Fruit fly (Drosophila melanogaster): ENCODE measurements around the gene Aptx.
A peak's percentile ranks its signal among the peaks of the same experiment; 100 is the strongest.

The Aptx gene

dm6 chr3R:19403096-19403515 is at the start of gene Aptx, which contains the start of gene Ino80:
TSS of gene Aptx (plus strand) at chr3R:19403455.
TSS of gene Ino80 (minus strand) at chr3R:19403153.
- TF ChIP-seq tj (GFP tag; optimal IDR thresholded peaks at IDR 0.05) (peak; percentile 68), CG11617 (GFP tag; optimal IDR thresholded peaks at IDR 0.05) (peak; percentile 88), CG7101 (tag; optimal IDR thresholded peaks at IDR 0.05) (peak; percentile 91), CG12768 (GFP tag; optimal IDR thresholded peaks at IDR 0.05) (peak; percentile 91), cic (GFP tag; optimal IDR thresholded peaks at IDR 0.05) (peak; percentile 40), CG1620 (GFP tag; optimal IDR thresholded peaks at IDR 0.05) (peak; percentile 91), toe (GFP tag; optimal IDR thresholded peaks at IDR 0.05) (peak; percentile 94), CG14711 (tag; optimal IDR thresholded peaks at IDR 0.05) (peak; percentile 87), CG7045 (GFP tag; optimal IDR thresholded peaks at IDR 0.05) (peak; percentile 94), kay (GFP tag; ENCODE audit: borderline replicate concordance) (no peak), pad (GFP tag; optimal IDR thresholded peaks at IDR 0.05) (peak; percentile 71), cnc (optimal IDR thresholded peaks at IDR 0.05) (no peak), bab1 (GFP tag; optimal IDR thresholded peaks at IDR 0.05) (peak; percentile 92), CG5204 (GFP tag; optimal IDR thresholded peaks at IDR 0.05) (peak; percentile 93), Hr96 (GFP tag; optimal IDR thresholded peaks at IDR 0.05) (peak; percentile 85), Mnt (GFP tag; optimal IDR thresholded peaks at IDR 0.05) (peak; percentile 78), CG33017 (tag; optimal IDR thresholded peaks at IDR 0.05) (peak; percentile 87), ovo (GFP tag; optimal IDR thresholded peaks at IDR 0.05) (peak; percentile 75), Crg-1 (GFP tag; optimal IDR thresholded peaks at IDR 0.05) (peak; percentile 84), Clk (GFP tag; optimal IDR thresholded peaks at IDR 0.05) (peak; percentile 85)

- TF ChIP-seq Clk (GFP tag; optimal IDR thresholded peaks at IDR 0.05) = no peak
- no peak for TF ChIP-seq cic (GFP tag; optimal IDR thresholded peaks at IDR 0.05)
Observed at dm6 chr3R:19353751-19354150, 49.5 kb upstream of the Aptx start, which contains the start of gene CG43203. TSS of gene CG43203 (plus strand) at chr3R:19354051.

dm6 chr3R:19362879-19363278 is 40.4 kb upstream of the Aptx start:
- TF ChIP-seq CG12768 (GFP tag; optimal IDR thresholded peaks at IDR 0.05) (no peak), cic (GFP tag; optimal IDR thresholded peaks at IDR 0.05) (no peak), CG33017 (tag; optimal IDR thresholded peaks at IDR 0.05) (no peak)

- TF ChIP-seq cic (GFP tag; optimal IDR thresholded peaks at IDR 0.05) = no peak
- no peak for TF ChIP-seq CG1620 (GFP tag; optimal IDR thresholded peaks at IDR 0.05)
- TF ChIP-seq CG5204 (GFP tag; optimal IDR thresholded peaks at IDR 0.05) = no peak
- no peak for TF ChIP-seq CG11617 (GFP tag; optimal IDR thresholded peaks at IDR 0.05)
- no peak for TF ChIP-seq Clk (GFP tag; optimal IDR thresholded peaks at IDR 0.05)
- TF ChIP-seq CG7045 (GFP tag; optimal IDR thresholded peaks at IDR 0.05) = no peak
- no peak for TF ChIP-seq Crg-1 (GFP tag; optimal IDR thresholded peaks at IDR 0.05)
- TF ChIP-seq ovo (GFP tag; optimal IDR thresholded peaks at IDR 0.05) = no peak
- no peak for TF ChIP-seq Mnt (GFP tag; optimal IDR thresholded peaks at IDR 0.05)
- no peak for TF ChIP-seq kay (GFP tag; ENCODE audit: borderline replicate concordance)
Observed at dm6 chr3R:19369060-19369459, 34.2 kb upstream of the Aptx start.

dm6 chr3R:19370693-19371092 is 32.6 kb upstream of the Aptx start:
- TF ChIP-seq Crg-1 (GFP tag; optimal IDR thresholded peaks at IDR 0.05) = no peak
- no peak for TF ChIP-seq toe (GFP tag; optimal IDR thresholded peaks at IDR 0.05)
- TF ChIP-seq cnc (optimal IDR thresholded peaks at IDR 0.05) = no peak
- no peak for TF ChIP-seq CG11617 (GFP tag; optimal IDR thresholded peaks at IDR 0.05)
- TF ChIP-seq CG12768 (GFP tag; optimal IDR thresholded peaks at IDR 0.05) = no peak
- no peak for TF ChIP-seq tj (GFP tag; optimal IDR thresholded peaks at IDR 0.05)

dm6 chr3R:19374689-19375088 is 28.6 kb upstream of the Aptx start, which contains the start of gene CG3581:
TSS of gene CG3581 (minus strand) at chr3R:19374789.
- TF ChIP-seq CG12768 (GFP tag; optimal IDR thresholded peaks at IDR 0.05) = no peak
- TF ChIP-seq CG7045 (GFP tag; optimal IDR thresholded peaks at IDR 0.05) = no peak
- TF ChIP-seq Mnt (GFP tag; optimal IDR thresholded peaks at IDR 0.05) = no peak
- TF ChIP-seq cic (GFP tag; optimal IDR thresholded peaks at IDR 0.05) = no peak
- no peak for TF ChIP-seq CG11617 (GFP tag; optimal IDR thresholded peaks at IDR 0.05)
- no peak for TF ChIP-seq Crg-1 (GFP tag; optimal IDR thresholded peaks at IDR 0.05)
- no peak for TF ChIP-seq Hr96 (GFP tag; optimal IDR thresholded peaks at IDR 0.05)
- no peak for TF ChIP-seq cnc (optimal IDR thresholded peaks at IDR 0.05)
- TF ChIP-seq CG1620 (GFP tag; optimal IDR thresholded peaks at IDR 0.05) = no peak
- TF ChIP-seq ovo (GFP tag; optimal IDR thresholded peaks at IDR 0.05) = no peak
- no peak for TF ChIP-seq CG33017 (tag; optimal IDR thresholded peaks at IDR 0.05)
- no peak for TF ChIP-seq Clk (GFP tag; optimal IDR thresholded peaks at IDR 0.05)
- TF ChIP-seq CG7101 (tag; optimal IDR thresholded peaks at IDR 0.05) = no peak
- TF ChIP-seq pad (GFP tag; optimal IDR thresholded peaks at IDR 0.05) = no peak
- no peak for TF ChIP-seq tj (GFP tag; optimal IDR thresholded peaks at IDR 0.05)
- TF ChIP-seq CG14711 (tag; optimal IDR thresholded peaks at IDR 0.05) = no peak

dm6 chr3R:19375923-19376322 is 27.3 kb upstream of the Aptx start, which contains the start of gene CG31404:
TSS of gene CG31404 (minus strand) at chr3R:19376023.
- no peak for TF ChIP-seq CG7045 (GFP tag; optimal IDR thresholded peaks at IDR 0.05)
- no peak for TF ChIP-seq kay (GFP tag; ENCODE audit: borderline replicate concordance)
- no peak for TF ChIP-seq Hr96 (GFP tag; optimal IDR thresholded peaks at IDR 0.05)
- no peak for TF ChIP-seq pad (GFP tag; optimal IDR thresholded peaks at IDR 0.05)
- TF ChIP-seq ovo (GFP tag; optimal IDR thresholded peaks at IDR 0.05) = no peak
- no peak for TF ChIP-seq bab1 (GFP tag; optimal IDR thresholded peaks at IDR 0.05)
- TF ChIP-seq CG1620 (GFP tag; optimal IDR thresholded peaks at IDR 0.05) = no peak
- TF ChIP-seq cic (GFP tag; optimal IDR thresholded peaks at IDR 0.05) = no peak
